Worm (Caenorhabditis elegans) whole organism, L2 larva: ENCODE results near the gene ZK1067.4.

Source experiments
- R02D3.7 ChIP-seq: fragments of 150-350 bp; optimal IDR thresholded peaks from 2 replicates; lab custom pipeline; 2014; ENCODE audit warnings: missing biosample characterization, missing genetic modification characterization
- ZK546.5 ChIP-seq: sonication (generic microtip); optimal IDR thresholded peaks from 2 replicates; lab custom pipeline; 2017; ENCODE audit warnings: missing biosample characterization, missing genetic modification characterization
- alr-1 ChIP-seq: fragments of 150-350 bp; optimal IDR thresholded peaks from 2 replicates; lab custom pipeline; 2014; ENCODE audit warnings: missing biosample characterization, missing genetic modification characterization
- aly-2 ChIP-seq: fragments of 150-350 bp; optimal IDR thresholded peaks from 2 replicates; lab custom pipeline; 2014; ENCODE audit warnings: missing biosample characterization, missing genetic modification characterization
- lin-13 ChIP-seq: fragments of 150-350 bp; optimal IDR thresholded peaks from 2 replicates; lab custom pipeline; 2014; ENCODE audit warnings: missing biosample characterization, missing genetic modification reagents, missing genetic modification characterization
- lin-39 ChIP-seq: fragments of 150-350 bp; optimal IDR thresholded peaks from 2 replicates; lab custom pipeline; 2014; ENCODE audit warnings: missing biosample characterization, missing genetic modification reagents, missing genetic modification characterization
- lsy-2 ChIP-seq, 2 experiments: fragments of 150-350 bp in 1 of 2; sonication (generic microtip) in 1 of 2; optimal IDR thresholded peaks; 2 replicates each; lab custom pipeline; 2014 to 2017; ENCODE audit warnings: missing biosample characterization in 2 of 2, missing genetic modification characterization in 2 of 2
- nhr-12 ChIP-seq: fragments of 150-350 bp; optimal IDR thresholded peaks from 2 replicates; lab custom pipeline; 2014; ENCODE audit warnings: missing biosample characterization, missing genetic modification characterization
- nhr-21 ChIP-seq: fragments of 150-350 bp; optimal IDR thresholded peaks from 2 replicates; lab custom pipeline; 2014; ENCODE audit warnings: missing biosample characterization, missing genetic modification characterization
- nhr-237 ChIP-seq: fragments of 150-350 bp; optimal IDR thresholded peaks from 2 replicates; lab custom pipeline; 2014; ENCODE audit warnings: missing biosample characterization, missing genetic modification characterization
- nhr-77 ChIP-seq: fragments of 150-350 bp; optimal IDR thresholded peaks from 2 replicates; lab custom pipeline; 2014; ENCODE audit warnings: missing biosample characterization, missing genetic modification characterization
- skn-1 ChIP-seq: sonication (generic microtip); optimal IDR thresholded peaks from 2 replicates; lab custom pipeline; 2017; ENCODE audit warnings: missing biosample characterization, missing genetic modification characterization
- zag-1 ChIP-seq: fragments of 150-350 bp; optimal IDR thresholded peaks from 2 replicates; lab custom pipeline; 2014; ENCODE audit warnings: missing biosample characterization, missing genetic modification characterization
- ztf-4 ChIP-seq: fragments of 150-350 bp; optimal IDR thresholded peaks from 2 replicates; lab custom pipeline; 2014; ENCODE audit warnings: missing biosample characterization, missing genetic modification characterization

- TF ChIP-seq skn-1 (tag; lab: Kevin White, UChicago) (no peak), nhr-77 (tag; lab: Kevin White, UChicago) (no peak), lsy-2 (tag; optimal IDR thresholded peaks at IDR 0.05; lab: Kevin White, UChicago) (no peak), nhr-237 (no peak), nhr-21 (tag; lab: Kevin White, UChicago) (no peak), R02D3.7 (tag; lab: Kevin White, UChicago) (no peak), ZK546.5 (no peak), ztf-4 (no peak), nhr-12 (tag; lab: Kevin White, UChicago) (no peak), aly-2 (tag; lab: Kevin White, UChicago) (no peak), lin-39 (tag; lab: Kevin White, UChicago) (no peak), alr-1 (tag; lab: Kevin White, UChicago) (no peak), zag-1 (tag; lab: Kevin White, UChicago) (no peak), lin-13 (GFP tag; lab: Kevin White, UChicago) (no peak)
Observed at ce11 chrII:9170048-9170447, 40.1 kb upstream of the ZK1067.4 start.
